Worm (Caenorhabditis elegans): ENCODE results near the gene srbc-39.

Gene srbc-39

ce11 chrV:741820-742219 is 32.9 kb downstream of the srbc-39 start, which contains the start of gene C05E4.7:
Gene C05E4.7, plus strand, starts transcription at chrV:742120.
- TF ChIP-seq mbf-1 (tag; optimal IDR thresholded peaks at IDR 0.05) (no peak), ztf-4 (tag; optimal IDR thresholded peaks at IDR 0.05) (no peak), nhr-12 (tag; optimal IDR thresholded peaks at IDR 0.05) (no peak), dmd-4 (tag; optimal IDR thresholded peaks at IDR 0.05) (no peak), fos-1 (tag; optimal IDR thresholded peaks at IDR 0.05) (no peak), sem-4 (tag; optimal IDR thresholded peaks at IDR 0.05) (no peak), alr-1 (tag; optimal IDR thresholded peaks at IDR 0.05) (no peak), nhr-25 (tag; optimal IDR thresholded peaks at IDR 0.05) (no peak), lin-39 (tag; optimal IDR thresholded peaks at IDR 0.05) (no peak), nhr-10 (tag; optimal IDR thresholded peaks at IDR 0.05) (no peak), nhr-77 (tag; optimal IDR thresholded peaks at IDR 0.05) (no peak), unc-55 (GFP tag; optimal IDR thresholded peaks at IDR 0.05) (no peak), mab-5 (tag; optimal IDR thresholded peaks at IDR 0.05) (no peak), ZK546.5 (tag; optimal IDR thresholded peaks at IDR 0.05) (no peak), nhr-129 (tag; optimal IDR thresholded peaks at IDR 0.05) (no peak), blmp-1 (tag; optimal IDR thresholded peaks at IDR 0.05; ENCODE audit: insufficient read depth) (no peak), lin-13 (GFP tag; optimal IDR thresholded peaks at IDR 0.05) (no peak), lsy-2 (tag; optimal IDR thresholded peaks at IDR 0.05) (no peak), peb-1 (tag; optimal IDR thresholded peaks at IDR 0.05) (no peak)

- no peak for TF ChIP-seq elt-1 (tag; optimal IDR thresholded peaks at IDR 0.05)
- TF ChIP-seq peb-1 (tag; optimal IDR thresholded peaks at IDR 0.05), result no peak
Measured at ce11 chrV:743348-743747, 34.4 kb downstream of the srbc-39 start, which contains the start of gene str-134. Gene str-134, plus strand, starts transcription at chrV:743648.

- TF ChIP-seq nhr-11 (tag; optimal IDR thresholded peaks at IDR 0.05) (no peak), nhr-21 (tag; optimal IDR thresholded peaks at IDR 0.05) (no peak), snpc-4 (tag; optimal IDR thresholded peaks at IDR 0.05) (no peak), crh-2 (tag; optimal IDR thresholded peaks at IDR 0.05) (no peak), ztf-11 (tag; optimal IDR thresholded peaks at IDR 0.05) (no peak), elt-3 (tag; optimal IDR thresholded peaks at IDR 0.05) (no peak), mdl-1 (tag; optimal IDR thresholded peaks at IDR 0.05) (no peak), nhr-129 (tag; optimal IDR thresholded peaks at IDR 0.05) (no peak), lsy-2 (tag; optimal IDR thresholded peaks at IDR 0.05) (no peak), lin-39 (tag; optimal IDR thresholded peaks at IDR 0.05) (no peak), alr-1 (tag; optimal IDR thresholded peaks at IDR 0.05) (no peak), ceh-16 (tag; optimal IDR thresholded peaks at IDR 0.05) (no peak), sma-3 (GFP tag; optimal IDR thresholded peaks at IDR 0.05) (no peak), gmeb-1 (tag; optimal IDR thresholded peaks at IDR 0.05) (no peak)
Measured at ce11 chrV:748044-748443, 39.1 kb downstream of the srbc-39 start, which contains the start of gene sri-4. Gene sri-4, plus strand, starts transcription at chrV:748344.

- TF ChIP-seq elt-3 (tag; optimal IDR thresholded peaks at IDR 0.05) (no peak), snpc-4 (tag; optimal IDR thresholded peaks at IDR 0.05) (no peak), crh-2 (tag; optimal IDR thresholded peaks at IDR 0.05) (no peak), nhr-21 (tag; optimal IDR thresholded peaks at IDR 0.05) (no peak), mdl-1 (tag; optimal IDR thresholded peaks at IDR 0.05) (no peak), sma-3 (GFP tag; optimal IDR thresholded peaks at IDR 0.05) (no peak), sem-4 (tag; optimal IDR thresholded peaks at IDR 0.05) (no peak), nhr-77 (tag; optimal IDR thresholded peaks at IDR 0.05) (no peak)
Measured at ce11 chrV:752679-753333, 43.9 kb downstream of the srbc-39 start, which contains the start of the genes str-262 and srp-1. Gene str-262, minus strand, starts transcription at chrV:752779. Gene srp-1, plus strand, starts transcription at chrV:753283.

ce11 chrV:756169-756568 is 47.3 kb downstream of the srbc-39 start, which contains the start of gene str-20:
Gene str-20, plus strand, starts transcription at chrV:756469.
- TF ChIP-seq lin-39 (tag; optimal IDR thresholded peaks at IDR 0.05) (no peak), F13H6.1 (tag; optimal IDR thresholded peaks at IDR 0.05) (no peak), crh-2 (tag; optimal IDR thresholded peaks at IDR 0.05) (no peak), C34F6.9 (tag; optimal IDR thresholded peaks at IDR 0.05) (no peak), unc-39 (tag; optimal IDR thresholded peaks at IDR 0.05) (no peak), elt-1 (tag; optimal IDR thresholded peaks at IDR 0.05) (no peak)
